Fruit fly (Drosophila melanogaster) whole organism, adult: ENCODE data around the gene CG31681.

Source experiments
- CG12768 ChIP-seq: fragments of 200-800 bp; sonication (Bioruptor generic); optimal IDR thresholded peaks from 2 replicates; lab custom pipeline; 2017; ENCODE audit warnings: missing biosample characterization, missing genetic modification characterization, mild to moderate bottlenecking, moderate library complexity, missing genetic modification reagents
- CG14711 ChIP-seq: fragments of 200-800 bp; sonication (Bioruptor generic); optimal IDR thresholded peaks from 2 replicates; lab custom pipeline; 2018; ENCODE audit warnings: missing biosample characterization, mild to moderate bottlenecking, missing genetic modification characterization, moderate library complexity
- CG1620 ChIP-seq: fragments of 200-800 bp; sonication (Bioruptor generic); optimal IDR thresholded peaks from 2 replicates; lab custom pipeline; 2016; ENCODE audit warnings: missing biosample characterization, missing genetic modification characterization
- CG33017 ChIP-seq: fragments of 200-800 bp; sonication (Bioruptor generic); optimal IDR thresholded peaks from 2 replicates; lab custom pipeline; 2018; ENCODE audit warnings: missing biosample characterization, mild to moderate bottlenecking, missing genetic modification characterization, moderate library complexity
- CG5204 ChIP-seq: fragments of 200-800 bp; sonication (Bioruptor generic); optimal IDR thresholded peaks from 2 replicates; lab custom pipeline; 2016; ENCODE audit warnings: missing biosample characterization, missing genetic modification characterization
- CG7101 ChIP-seq: fragments of 200-800 bp; sonication (Bioruptor generic); optimal IDR thresholded peaks from 2 replicates; lab custom pipeline; 2018; ENCODE audit warnings: missing biosample characterization, mild to moderate bottlenecking, missing genetic modification characterization, moderate library complexity
- Clk ChIP-seq: fragments of 200-800 bp; sonication (Bioruptor generic); optimal IDR thresholded peaks from 2 replicates; lab custom pipeline; 2017; ENCODE audit warnings: missing biosample characterization, missing genetic modification characterization
- Crg-1 ChIP-seq: fragments of 200-800 bp; sonication (Bioruptor generic); optimal IDR thresholded peaks from 2 replicates; lab custom pipeline; 2016; ENCODE audit warnings: missing biosample characterization, missing genetic modification characterization
- Hr96 ChIP-seq: fragments of 200-800 bp; sonication (Bioruptor generic); optimal IDR thresholded peaks from 2 replicates; lab custom pipeline; 2016; ENCODE audit warnings: missing biosample characterization, missing genetic modification characterization
- cic ChIP-seq: fragments of 200-800 bp; sonication (Bioruptor generic); optimal IDR thresholded peaks from 2 replicates; lab custom pipeline; 2017; ENCODE audit warnings: missing biosample characterization, mild to moderate bottlenecking, missing genetic modification characterization, moderate library complexity
- kay ChIP-seq: fragments of 200-800 bp; sonication (Bioruptor generic); peaks from one replicate; lab custom pipeline; 2016; ENCODE audit warnings: missing biosample characterization, missing genetic modification characterization, borderline replicate concordance
- ovo ChIP-seq: fragments of 200-800 bp; sonication (Bioruptor generic); optimal IDR thresholded peaks from 2 replicates; lab custom pipeline; 2016; ENCODE audit warnings: missing biosample characterization, missing genetic modification characterization
- pad ChIP-seq: fragments of 200-800 bp; sonication (Bioruptor generic); optimal IDR thresholded peaks from 3 replicates; lab custom pipeline; 2017; ENCODE audit warnings: missing biosample characterization, missing genetic modification characterization, mild to moderate bottlenecking, moderate library complexity, missing genetic modification reagents
- toe ChIP-seq: fragments of 200-800 bp; sonication (Bioruptor generic); optimal IDR thresholded peaks from 2 replicates; lab custom pipeline; 2016; ENCODE audit warnings: missing biosample characterization, missing genetic modification characterization

dm6 chr2L:2289316-2289715 lies 2.6 kb upstream of the CG31681 start, which contains the start of gene CG17237:
- TF ChIP-seq toe (no peak), CG14711 (tag; lab: Kevin White, UChicago) (no peak), CG7101 (tag; lab: Kevin White, UChicago) (no peak), Crg-1 (GFP tag; lab: Kevin White, UChicago) (no peak), kay (no peak), CG33017 (tag; lab: Kevin White, UChicago) (no peak), ovo (GFP tag; lab: Kevin White, UChicago) (no peak), Clk (GFP tag; lab: Kevin White, UChicago) (no peak), Hr96 (no peak), CG1620 (GFP tag; lab: Kevin White, UChicago) (no peak), CG12768 (GFP tag; lab: Kevin White, UChicago) (no peak), CG5204 (no peak), cic (GFP tag; lab: Kevin White, UChicago) (no peak), pad (GFP tag; lab: Kevin White, UChicago) (no peak)
